Worm (Caenorhabditis elegans) whole organism, young adult: ENCODE data around the gene F49C5.12.

Experiments
- B0019.2 ChIP-seq: fragments of 200-800 bp; sonication (Bioruptor generic); conservative IDR thresholded peaks from 2 replicates; pipeline ENCODE4 v1.3.6; 2022; ENCODE audit warnings: missing genetic modification reagents, missing genetic modification characterization, missing compliant biosample characterization
- B0035.1 ChIP-seq: sonication (generic microtip); optimal IDR thresholded peaks from 2 replicates; lab custom pipeline; 2016; ENCODE audit warnings: missing genetic modification characterization, mild to moderate bottlenecking, missing compliant biosample characterization, missing genotype, missing genetic modification reagents
- B0261.1 ChIP-seq: sonication (generic microtip); optimal IDR thresholded peaks from 2 replicates; lab custom pipeline; 2016; ENCODE audit warnings: mild to moderate bottlenecking, missing genetic modification characterization, moderate library complexity, missing compliant biosample characterization
- B0336.3 ChIP-seq: fragments of 200-800 bp; sonication (Bioruptor generic); IDR thresholded peaks from 2 replicates; pipeline ENCODE4 v1.3.6; 2022; ENCODE audit warnings: missing genetic modification characterization, missing compliant biosample characterization
- C17E4.6 ChIP-seq: fragments of 200-800 bp; sonication (Bioruptor generic); IDR thresholded peaks from 2 replicates; pipeline ENCODE4 v1.3.6; 2022; ENCODE audit warnings: missing genetic modification reagents, missing genetic modification characterization, missing compliant biosample characterization
- D2030.7 ChIP-seq: fragments of 200-800 bp; sonication (Bioruptor generic); IDR thresholded peaks from 2 replicates; pipeline ENCODE4 v1.3.6; 2022; ENCODE audit warnings: missing genetic modification reagents, missing genetic modification characterization, missing compliant biosample characterization
- F23B12.7 ChIP-seq: sonication (generic microtip); optimal IDR thresholded peaks from 2 replicates; lab custom pipeline; 2017; ENCODE audit warnings: missing genetic modification characterization, mild to moderate bottlenecking, missing compliant biosample characterization, antibody characterized with exemption, moderate library complexity; ENCODE audit not compliant: insufficient read depth
- K12H6.12 ChIP-seq: fragments of 200-800 bp; sonication (Bioruptor generic); optimal IDR thresholded peaks from 2 replicates; lab custom pipeline; 2018; ENCODE audit warnings: mild to moderate bottlenecking, missing genetic modification characterization, missing compliant biosample characterization
- T07F8.4 ChIP-seq: sonication (generic microtip); optimal IDR thresholded peaks from 2 replicates; lab custom pipeline; 2016; ENCODE audit warnings: mild to moderate bottlenecking, missing genetic modification characterization, moderate library complexity, missing compliant biosample characterization
- T26A5.8 ChIP-seq: sonication (generic microtip); optimal IDR thresholded peaks from 2 replicates; lab custom pipeline; 2016; ENCODE audit warnings: missing genetic modification characterization, missing compliant biosample characterization
- Y53F4B.3 ChIP-seq: fragments of 200-800 bp; sonication (Bioruptor generic); IDR thresholded peaks from 2 replicates; pipeline ENCODE4 v1.3.6; 2022; ENCODE audit warnings: missing genetic modification reagents, missing genetic modification characterization, missing compliant biosample characterization
- Y53G8AR.9 ChIP-seq: fragments of 200-800 bp; sonication (Bioruptor generic); conservative IDR thresholded peaks from 2 replicates; pipeline ENCODE4 v1.3.6; 2022; ENCODE audit warnings: missing genetic modification reagents, missing genetic modification characterization, missing compliant biosample characterization
- Y67H2A.10 ChIP-seq: fragments of 200-800 bp; sonication (Bioruptor generic); conservative IDR thresholded peaks from 2 replicates; pipeline ENCODE4 v1.3.6; 2022; ENCODE audit warnings: missing genetic modification reagents, missing genetic modification characterization, missing compliant biosample characterization
- Y95B8A.8 ChIP-seq: fragments of 200-800 bp; sonication (Bioruptor generic); IDR thresholded peaks from 2 replicates; pipeline ENCODE4 v1.3.6; 2022; ENCODE audit warnings: missing genetic modification reagents, missing genetic modification characterization, missing compliant biosample characterization
- ZK185.1 ChIP-seq: sonication (generic microtip); optimal IDR thresholded peaks from 2 replicates; lab custom pipeline; 2016; ENCODE audit warnings: mild to moderate bottlenecking, missing genetic modification characterization, missing compliant biosample characterization; ENCODE audit not compliant: poor library complexity, severe bottlenecking
- aptf-2 ChIP-seq: fragments of 200-800 bp; sonication (Bioruptor generic); conservative IDR thresholded peaks from 2 replicates; pipeline ENCODE4 v1.3.6; 2022; ENCODE audit warnings: missing genetic modification reagents, missing genetic modification characterization, missing compliant biosample characterization
- athp-1 ChIP-seq: sonication (generic microtip); optimal IDR thresholded peaks from 2 replicates; lab custom pipeline; 2017; ENCODE audit warnings: mild to moderate bottlenecking, missing genetic modification characterization, missing compliant biosample characterization
- attf-5 ChIP-seq: fragments of 200-800 bp; sonication (Bioruptor generic); optimal IDR thresholded peaks from 2 replicates; lab custom pipeline; 2018; ENCODE audit warnings: mild to moderate bottlenecking, missing genetic modification characterization, missing compliant biosample characterization
- cebp-2 ChIP-seq: fragments of 200-800 bp; sonication (Bioruptor generic); IDR thresholded peaks from 2 replicates; pipeline ENCODE4 v1.3.6; 2022; ENCODE audit warnings: missing genetic modification characterization, missing compliant biosample characterization
- chd-7 ChIP-seq: sonication (generic microtip); optimal IDR thresholded peaks from 2 replicates; lab custom pipeline; 2016; ENCODE audit warnings: mild to moderate bottlenecking, missing genetic modification characterization, moderate library complexity, missing compliant biosample characterization
- efl-1 ChIP-seq: fragments of 150-350 bp; optimal IDR thresholded peaks from 2 replicates; lab custom pipeline; 2014; ENCODE audit warnings: missing biosample characterization, missing genetic modification reagents, missing genetic modification characterization
- egrh-3 ChIP-seq: fragments of 200-800 bp; sonication (Bioruptor generic); IDR thresholded peaks from 2 replicates; pipeline ENCODE4 v1.3.6; 2022; ENCODE audit warnings: missing genetic modification reagents, missing genetic modification characterization, missing compliant biosample characterization
- ekl-4 ChIP-seq: fragments of 200-800 bp; sonication (Bioruptor generic); IDR thresholded peaks from 2 replicates; pipeline ENCODE4 v1.3.6; 2022; ENCODE audit warnings: missing genetic modification reagents, missing genetic modification characterization, missing compliant biosample characterization
- hmg-1.2 ChIP-seq: fragments of 200-800 bp; sonication (Bioruptor generic); IDR thresholded peaks from 2 replicates; pipeline ENCODE4 v1.3.6; 2022; ENCODE audit warnings: missing genetic modification reagents, missing genetic modification characterization, missing compliant biosample characterization
- let-526 ChIP-seq: fragments of 200-800 bp; sonication (Bioruptor generic); IDR thresholded peaks from 2 replicates; pipeline ENCODE4 v1.3.6; 2022; ENCODE audit warnings: missing genetic modification reagents, missing genetic modification characterization, missing compliant biosample characterization
- lin-40 ChIP-seq: sonication (generic microtip); optimal IDR thresholded peaks from 2 replicates; lab custom pipeline; 2016; ENCODE audit warnings: missing genetic modification characterization, mild to moderate bottlenecking, missing compliant biosample characterization, missing genotype, missing genetic modification reagents
- lin-54 ChIP-seq: fragments of 200-800 bp; sonication (Bioruptor generic); optimal IDR thresholded peaks from 2 replicates; lab custom pipeline; 2018; ENCODE audit warnings: mild to moderate bottlenecking, missing genetic modification characterization, missing compliant biosample characterization
- lsl-1 ChIP-seq: fragments of 200-800 bp; sonication (Bioruptor generic); optimal IDR thresholded peaks from 2 replicates; lab custom pipeline; 2018; ENCODE audit warnings: mild to moderate bottlenecking, missing genetic modification characterization, moderate library complexity, missing compliant biosample characterization
- madf-3 ChIP-seq: fragments of 200-800 bp; sonication (Bioruptor generic); IDR thresholded peaks from 2 replicates; pipeline ENCODE4 v1.3.6; 2022; ENCODE audit warnings: missing genetic modification reagents, missing genetic modification characterization, missing compliant biosample characterization
- madf-8 ChIP-seq: fragments of 200-800 bp; sonication (Bioruptor generic); conservative IDR thresholded peaks from 2 replicates; pipeline ENCODE4 v1.3.6; 2022; ENCODE audit warnings: missing genetic modification reagents, missing genetic modification characterization, missing compliant biosample characterization
- mel-28 ChIP-seq: sonication (generic microtip); optimal IDR thresholded peaks from 2 replicates; lab custom pipeline; 2016; ENCODE audit warnings: borderline replicate concordance, mild to moderate bottlenecking, missing genetic modification characterization, missing compliant biosample characterization
- mes-4 ChIP-seq: sonication (generic microtip); optimal IDR thresholded peaks from 2 replicates; lab custom pipeline; 2016; ENCODE audit warnings: missing genotype, missing genetic modification characterization, missing compliant biosample characterization
- nfya-2 ChIP-seq: fragments of 200-800 bp; sonication (Bioruptor generic); IDR thresholded peaks from 2 replicates; pipeline ENCODE4 v1.3.6; 2022; ENCODE audit warnings: missing genetic modification reagents, missing genetic modification characterization, missing compliant biosample characterization
- nhr-179 ChIP-seq: sonication (generic microtip); optimal IDR thresholded peaks from 2 replicates; lab custom pipeline; 2016; ENCODE audit warnings: mild to moderate bottlenecking, missing genetic modification characterization, missing compliant biosample characterization
- nhr-80 ChIP-seq: sonication (generic microtip); optimal IDR thresholded peaks from 2 replicates; lab custom pipeline; 2016; ENCODE audit warnings: missing genetic modification characterization, missing compliant biosample characterization
- pha-4 ChIP-seq: fragments of 150-350 bp; sonication (generic microtip); optimal IDR thresholded peaks from 2 replicates; lab custom pipeline; 2014; ENCODE audit warnings: missing biosample characterization, missing genetic modification reagents, missing genetic modification characterization
- rcor-1 ChIP-seq: fragments of 200-800 bp; sonication (Bioruptor generic); IDR thresholded peaks from 2 replicates; pipeline ENCODE4 v1.3.6; 2022; ENCODE audit warnings: missing genetic modification reagents, missing genetic modification characterization, missing compliant biosample characterization
- rpc-1 ChIP-seq, 2 experiments: fragments of 150-350 bp in 1 of 2; sonication (generic microtip) in 1 of 2; optimal IDR thresholded peaks; 2 replicates each; lab custom pipeline; 2014 to 2018; ENCODE audit warnings: missing biosample characterization in 1 of 2, missing genetic modification characterization in 1 of 2, missing genetic modification reagents in 1 of 2, missing genotype in 1 of 2
- snpc-1.1 ChIP-seq: sonication (generic microtip); optimal IDR thresholded peaks from 2 replicates; lab custom pipeline; 2017; ENCODE audit warnings: missing genetic modification characterization, mild to moderate bottlenecking, missing compliant biosample characterization, antibody characterized with exemption, moderate library complexity, missing genotype, missing genetic modification reagents; ENCODE audit not compliant: insufficient read depth
- snpc-3.4 ChIP-seq: sonication (generic microtip); optimal IDR thresholded peaks from 2 replicates; lab custom pipeline; 2017; ENCODE audit warnings: missing genetic modification characterization, mild to moderate bottlenecking, missing compliant biosample characterization, antibody characterized with exemption, moderate library complexity, missing genotype, missing genetic modification reagents
- snpc-4 ChIP-seq, 5 experiments: fragments of 150-350 bp in 1 of 5; sonication (generic microtip) in 4 of 5; optimal IDR thresholded peaks; 2 replicates each; lab custom pipeline; 2014 to 2018; ENCODE audit warnings: missing genetic modification characterization in 5 of 5, missing biosample characterization in 3 of 5, antibody characterized with exemption in 2 of 5, mild to moderate bottlenecking in 2 of 5, missing compliant biosample characterization in 2 of 5, missing genotype in 2 of 5, moderate library complexity in 2 of 5, missing genetic modification reagents in 1 of 5
- tbp1 ChIP-seq: fragments of 200-800 bp; sonication (Bioruptor generic); optimal IDR thresholded peaks from 2 replicates; lab custom pipeline; 2018; ENCODE audit warnings: mild to moderate bottlenecking, missing genetic modification characterization, missing compliant biosample characterization
- tlf-1 ChIP-seq: fragments of 200-800 bp; sonication (Bioruptor generic); optimal IDR thresholded peaks from 2 replicates; lab custom pipeline; 2018; ENCODE audit warnings: mild to moderate bottlenecking, missing genetic modification characterization, missing compliant biosample characterization
- unc-62 ChIP-seq: fragments of 150-350 bp; optimal IDR thresholded peaks from 2 replicates; lab custom pipeline; 2014; ENCODE audit warnings: missing biosample characterization, missing genetic modification reagents, missing genetic modification characterization
- xnd-1 ChIP-seq: sonication (generic microtip); optimal IDR thresholded peaks from 2 replicates; lab custom pipeline; 2016; ENCODE audit warnings: missing genotype, missing genetic modification reagents, missing genetic modification characterization, missing compliant biosample characterization
- zfh-2 ChIP-seq: fragments of 200-800 bp; sonication (Bioruptor generic); conservative IDR thresholded peaks from 2 replicates; pipeline ENCODE4 v1.3.6; 2022; ENCODE audit warnings: missing genetic modification reagents, missing genetic modification characterization, missing compliant biosample characterization
- ztf-18 ChIP-seq: sonication (generic microtip); optimal IDR thresholded peaks from 2 replicates; lab custom pipeline; 2016; ENCODE audit warnings: missing genotype, mild to moderate bottlenecking, missing genetic modification characterization, missing compliant biosample characterization

Gene F49C5.12

DNA sequence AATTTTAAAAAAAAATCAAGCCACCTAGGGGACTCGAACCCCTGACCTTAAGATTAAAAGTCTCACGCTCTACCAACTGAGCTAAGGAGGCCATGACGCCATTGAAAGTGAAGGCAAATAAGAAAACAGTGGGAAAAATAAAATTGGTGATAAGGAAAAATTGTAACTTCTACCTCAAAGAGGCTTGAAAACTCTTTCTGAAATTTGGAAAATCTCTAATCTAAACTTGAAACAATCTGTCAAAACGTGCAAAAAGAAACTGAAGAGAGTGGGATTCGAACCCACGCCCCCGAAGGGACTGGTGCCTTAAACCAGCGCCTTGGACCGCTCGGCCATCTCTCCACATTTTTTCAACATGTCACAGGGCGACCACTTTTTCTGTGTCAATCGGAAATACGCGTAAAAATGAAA lies 18.4 kb downstream of the F49C5.12 start (continued):
- peak; percentile 80 for TF ChIP-seq D2030.7 (GFP tag; lab: Robert Waterston, UW)
- TF ChIP-seq K12H6.12: peak; percentile 9
- peak; percentile 76 for TF ChIP-seq snpc-1.1 (tag; lab: Kevin White, UChicago)
- TF ChIP-seq nhr-80 (tag; lab: Kevin White, UChicago): peak; percentile 52
- peak; percentile 48 for TF ChIP-seq attf-5 (GFP tag; lab: Kevin White, UChicago)
- peak; percentile 27 for TF ChIP-seq athp-1 (tag; lab: Kevin White, UChicago)
- 0 out of 2 replicates have a peak, but pooled peaks have one; percentile 9 for TF ChIP-seq zfh-2 (GFP tag; lab: Robert Waterston, UW)
- peak; percentile 65 for TF ChIP-seq ztf-18 (tag; lab: Kevin White, UChicago)
- TF ChIP-seq T07F8.4: peak; percentile 69
- TF ChIP-seq B0035.1 (tag; lab: Kevin White, UChicago): peak; percentile 51
- TF ChIP-seq lin-54 (GFP tag; lab: Kevin White, UChicago): peak; percentile 41
- TF ChIP-seq snpc-4 (GFP tag; optimal IDR thresholded peaks at IDR 0.05; lab: Kevin White, UChicago): peak; percentile 75
- TF ChIP-seq snpc-4 (tag; optimal IDR thresholded peaks at IDR 0.05; lab: Kevin White, UChicago): peak in 3 of 4 experiments; percentile 44 to 72 (median 70)
- peak; percentile 77 for TF ChIP-seq chd-7
- TF ChIP-seq mes-4: peak; percentile 55
- peak; percentile 3 for TF ChIP-seq mel-28
- 0 out of 2 replicates have a peak, but pooled peaks have one; percentile 59 for TF ChIP-seq let-526 (GFP tag; lab: Robert Waterston, UW)
- TF ChIP-seq B0261.1: peak; percentile 94
- peak; percentile 51 for TF ChIP-seq nhr-179 (tag; lab: Kevin White, UChicago)
- 0 out of 2 replicates have a peak, but pooled peaks have one; percentile 26 for TF ChIP-seq B0019.2 (GFP tag; lab: Robert Waterston, UW)
- TF ChIP-seq ekl-4: peak; percentile 17; the same call in 1 of the 2 replicates
- 0 out of 2 replicates have a peak, but pooled peaks have one; percentile 42 for TF ChIP-seq Y95B8A.8
- TF ChIP-seq tbp1: peak; percentile 91
- TF ChIP-seq ZK185.1: peak; percentile 77
- 0 out of 2 replicates have a peak, but pooled peaks have one; percentile 10 for TF ChIP-seq Y67H2A.10
- 0 out of 2 replicates have a peak, but pooled peaks have one; percentile 55 for TF ChIP-seq Y53G8AR.9 (GFP tag; lab: Robert Waterston, UW)
- peak; percentile 17; the same call in 1 of the 2 replicates for TF ChIP-seq rcor-1 (GFP tag; lab: Robert Waterston, UW)
- peak; percentile 48 for TF ChIP-seq lsl-1 (GFP tag; lab: Kevin White, UChicago)
- TF ChIP-seq T26A5.8: peak; percentile 30

DNA sequence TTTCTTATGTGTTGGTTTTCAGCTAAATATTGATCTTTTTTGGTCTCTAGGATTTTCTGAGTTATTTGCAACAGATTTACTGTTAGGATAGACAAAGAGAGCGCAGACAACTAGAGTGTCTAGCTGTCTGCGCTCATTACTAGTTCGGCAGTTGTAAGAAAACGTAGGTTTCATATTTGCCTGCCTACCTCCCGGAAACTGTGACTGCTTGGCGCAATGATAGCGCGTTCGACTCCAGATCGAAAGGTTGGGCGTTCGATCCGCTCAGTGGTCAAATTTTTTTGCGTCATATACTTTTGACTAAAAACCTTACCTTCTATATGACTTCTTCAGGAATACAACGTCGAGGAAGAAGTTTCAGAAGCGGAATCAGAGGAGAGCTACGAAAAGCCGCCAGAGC lies 20.7 kb downstream of the F49C5.12 start:
- TF ChIP-seq egrh-3 (GFP tag; lab: Robert Waterston, UW): no peak
- no peak for TF ChIP-seq tlf-1 (GFP tag; lab: Kevin White, UChicago)
- no peak for TF ChIP-seq cebp-2 (GFP tag; lab: Robert Waterston, UW)
- no peak for TF ChIP-seq chd-7
- no peak for TF ChIP-seq nfya-2 (GFP tag; lab: Robert Waterston, UW)
- TF ChIP-seq pha-4 (tag; lab: Kevin White, UChicago): no peak
- no peak for TF ChIP-seq xnd-1 (tag; lab: Kevin White, UChicago)
- no peak for TF ChIP-seq madf-3 (GFP tag; lab: Robert Waterston, UW)
- TF ChIP-seq B0261.1: peak; percentile 57
- no peak for TF ChIP-seq madf-8 (GFP tag; lab: Robert Waterston, UW)
- TF ChIP-seq aptf-2 (GFP tag; lab: Robert Waterston, UW): no peak
- no peak for TF ChIP-seq lin-40 (tag; lab: Kevin White, UChicago)
- TF ChIP-seq C17E4.6: no peak
- no peak for TF ChIP-seq snpc-3.4 (tag; lab: Kevin White, UChicago)
- TF ChIP-seq lin-54 (GFP tag; lab: Kevin White, UChicago): no peak
- TF ChIP-seq hmg-1.2 (GFP tag; lab: Robert Waterston, UW): no peak
- TF ChIP-seq Y53F4B.3: no peak
- TF ChIP-seq rpc-1 (optimal IDR thresholded peaks at IDR 0.05; lab: Kevin White, UChicago): peak; percentile 46
- TF ChIP-seq rpc-1 (tag; optimal IDR thresholded peaks at IDR 0.05; lab: Kevin White, UChicago): peak; percentile 69
- TF ChIP-seq tbp1: peak; percentile 80
- TF ChIP-seq B0336.3: no peak
- TF ChIP-seq unc-62 (GFP tag; lab: Kevin White, UChicago): no peak
- no peak for TF ChIP-seq efl-1
- TF ChIP-seq F23B12.7 (tag; lab: Kevin White, UChicago): no peak
- no peak for TF ChIP-seq T07F8.4
